Worm (Caenorhabditis elegans): Measurements from ENCODE around the gene F18G5.6.

F18G5.6 gene

ce11 chrX:9264636-9265035 lies 505 bp upstream of the F18G5.6 start:
- TF ChIP-seq hnd-1 (tag; optimal IDR thresholded peaks at IDR 0.05) (no peak), hmg-4 (GFP tag; optimal IDR thresholded peaks at IDR 0.05) (no peak), tbx-37 (GFP tag; conservative IDR thresholded peaks at IDR 0.05) (no peak), B0310.2 (tag; optimal IDR thresholded peaks at IDR 0.05) (no peak), tbx-11 (GFP tag; IDR thresholded peaks at IDR 0.05) (no peak), scrt-1 (GFP tag; IDR thresholded peaks at IDR 0.05) (no peak), hmbx-1 (tag; optimal IDR thresholded peaks at IDR 0.05) (no peak), ama-1 (optimal IDR thresholded peaks at IDR 0.05) (no peak), ceh-13 (GFP tag; optimal IDR thresholded peaks at IDR 0.05) (no peak), aly-1 (tag; optimal IDR thresholded peaks at IDR 0.05) (no peak), sea-1 (GFP tag; conservative IDR thresholded peaks at IDR 0.05) (no peak)

- TF ChIP-seq hnd-1 (tag; optimal IDR thresholded peaks at IDR 0.05) (no peak), ama-1 (optimal IDR thresholded peaks at IDR 0.05) (no peak), pes-1 (GFP tag; IDR thresholded peaks at IDR 0.05) (no peak), tbx-37 (GFP tag; conservative IDR thresholded peaks at IDR 0.05) (no peak), tbx-11 (GFP tag; IDR thresholded peaks at IDR 0.05) (no peak), ceh-36 (tag; optimal IDR thresholded peaks at IDR 0.05) (no peak), aly-1 (tag; optimal IDR thresholded peaks at IDR 0.05) (no peak), ceh-13 (GFP tag; optimal IDR thresholded peaks at IDR 0.05) (no peak), hmg-4 (GFP tag; optimal IDR thresholded peaks at IDR 0.05) (no peak), tra-4 (tag; optimal IDR thresholded peaks at IDR 0.05) (no peak), scrt-1 (GFP tag; IDR thresholded peaks at IDR 0.05) (no peak), ets-7 (tag; optimal IDR thresholded peaks at IDR 0.05) (no peak)
Observed at ce11 chrX:9261626-9262189, 2.4 kb downstream of the F18G5.6 start.

- TF ChIP-seq tbx-11 (GFP tag; IDR thresholded peaks at IDR 0.05) = no peak
Observed at ce11 chrX:9259552-9259951, 4.6 kb downstream of the F18G5.6 start, which contains the start of gene F18G5.1. TSS of gene F18G5.1 (plus strand) at chrX:9259852.

- TF ChIP-seq ets-7 (tag; optimal IDR thresholded peaks at IDR 0.05) = no peak
- TF ChIP-seq hmg-4 (GFP tag; optimal IDR thresholded peaks at IDR 0.05) = no peak
- TF ChIP-seq tbx-11 (GFP tag; IDR thresholded peaks at IDR 0.05) = no peak
Observed at ce11 chrX:9255993-9256392, 8.1 kb downstream of the F18G5.6 start.

ce11 chrX:9251488-9251887 lies 12.6 kb downstream of the F18G5.6 start, which contains the start of gene pes-8:
TSS of gene pes-8 (plus strand) at chrX:9251788.
- TF ChIP-seq sea-1 (GFP tag; conservative IDR thresholded peaks at IDR 0.05) (no peak), aly-1 (tag; optimal IDR thresholded peaks at IDR 0.05) (no peak), hmbx-1 (tag; optimal IDR thresholded peaks at IDR 0.05) (no peak), tbx-11 (GFP tag; IDR thresholded peaks at IDR 0.05) (no peak), ceh-36 (tag; optimal IDR thresholded peaks at IDR 0.05) (no peak), hmg-4 (GFP tag; optimal IDR thresholded peaks at IDR 0.05) (no peak), flt-1 (GFP tag; IDR thresholded peaks at IDR 0.05) (no peak), pes-1 (GFP tag; IDR thresholded peaks at IDR 0.05) (no peak), ceh-13 (GFP tag; optimal IDR thresholded peaks at IDR 0.05) (no peak), B0310.2 (tag; optimal IDR thresholded peaks at IDR 0.05) (no peak), scrt-1 (GFP tag; IDR thresholded peaks at IDR 0.05) (no peak), tbx-37 (GFP tag; conservative IDR thresholded peaks at IDR 0.05) (no peak), hnd-1 (tag; optimal IDR thresholded peaks at IDR 0.05) (no peak)

ce11 chrX:9248083-9248805 lies 15.9 kb downstream of the F18G5.6 start:
- TF ChIP-seq pes-1 (GFP tag; IDR thresholded peaks at IDR 0.05) = no peak
- no peak for TF ChIP-seq tbx-37 (GFP tag; conservative IDR thresholded peaks at IDR 0.05)
- no peak for TF ChIP-seq ets-7 (tag; optimal IDR thresholded peaks at IDR 0.05)
- TF ChIP-seq tra-4 (tag; optimal IDR thresholded peaks at IDR 0.05) = no peak
- no peak for TF ChIP-seq aly-1 (tag; optimal IDR thresholded peaks at IDR 0.05)
- no peak for TF ChIP-seq B0310.2 (tag; optimal IDR thresholded peaks at IDR 0.05)
- no peak for TF ChIP-seq ama-1 (optimal IDR thresholded peaks at IDR 0.05)
- no peak for TF ChIP-seq sea-1 (GFP tag; conservative IDR thresholded peaks at IDR 0.05)
- no peak for TF ChIP-seq F13C5.2 (tag; optimal IDR thresholded peaks at IDR 0.05)
- no peak for TF ChIP-seq flt-1 (GFP tag; IDR thresholded peaks at IDR 0.05)
- no peak for TF ChIP-seq tbx-11 (GFP tag; IDR thresholded peaks at IDR 0.05)
- no peak for TF ChIP-seq ceh-36 (tag; optimal IDR thresholded peaks at IDR 0.05)
- TF ChIP-seq hnd-1 (tag; optimal IDR thresholded peaks at IDR 0.05) = no peak
- no peak for TF ChIP-seq hmbx-1 (tag; optimal IDR thresholded peaks at IDR 0.05)
- TF ChIP-seq hmg-4 (GFP tag; optimal IDR thresholded peaks at IDR 0.05) = no peak
- TF ChIP-seq scrt-1 (GFP tag; IDR thresholded peaks at IDR 0.05) = no peak
- TF ChIP-seq ceh-13 (GFP tag; optimal IDR thresholded peaks at IDR 0.05) = no peak

- TF ChIP-seq tra-4 (tag; optimal IDR thresholded peaks at IDR 0.05) (no peak), sea-1 (GFP tag; conservative IDR thresholded peaks at IDR 0.05) (no peak), ceh-13 (GFP tag; optimal IDR thresholded peaks at IDR 0.05) (no peak)
Observed at ce11 chrX:9246625-9247024, 17.5 kb downstream of the F18G5.6 start.

ce11 chrX:9243257-9243656 lies 20.9 kb downstream of the F18G5.6 start, which contains the start of gene gpa-12:
TSS of gene gpa-12 (plus strand) at chrX:9243557.
- TF ChIP-seq sea-1 (GFP tag; conservative IDR thresholded peaks at IDR 0.05) (no peak), tra-4 (tag; optimal IDR thresholded peaks at IDR 0.05) (no peak), hmbx-1 (tag; optimal IDR thresholded peaks at IDR 0.05) (no peak), hnd-1 (tag; optimal IDR thresholded peaks at IDR 0.05) (no peak)

All from whole organism, early embryonic.